Fruit fly (Drosophila melanogaster) whole organism, embryonic: ENCODE data around the gene CaMKI.

Experiments
- Atf6 ChIP-seq: fragments of 200-800 bp; sonication (Bioruptor generic); IDR thresholded peaks from 2 replicates; pipeline ENCODE4 v1.3.6; 2022; ENCODE audit warnings: missing biosample characterization, missing genetic modification characterization
- Bteb2 ChIP-seq: fragments of 200-800 bp; sonication (Bioruptor generic); optimal IDR thresholded peaks from 2 replicates; lab custom pipeline; 2016; ENCODE audit warnings: missing biosample characterization, missing genetic modification characterization
- CG11247 ChIP-seq: fragments of 200-800 bp; sonication (Bioruptor generic); IDR thresholded peaks from 2 replicates; pipeline ENCODE4 v1.3.6; 2022; ENCODE audit warnings: missing biosample characterization, missing genetic modification characterization
- CG13424 ChIP-seq: fragments of 200-800 bp; sonication (Bioruptor generic); optimal IDR thresholded peaks from 2 replicates; lab custom pipeline; 2019; ENCODE audit warnings: missing biosample characterization, mild to moderate bottlenecking, missing genetic modification characterization, moderate library complexity
- CG14441 ChIP-seq: fragments of 200-800 bp; sonication (Bioruptor generic); IDR thresholded peaks from 2 replicates; pipeline ENCODE4 v1.3.6; 2022; ENCODE audit warnings: missing biosample characterization, missing genetic modification characterization
- CG15011 ChIP-seq: fragments of 200-800 bp; sonication (Bioruptor generic); optimal IDR thresholded peaks from 3 replicates; lab custom pipeline; 2018; ENCODE audit warnings: missing biosample characterization, mild to moderate bottlenecking, missing genetic modification characterization
- CG15269 ChIP-seq: fragments of 200-800 bp; sonication (Bioruptor generic); optimal IDR thresholded peaks from 2 replicates; lab custom pipeline; 2018; ENCODE audit warnings: missing biosample characterization, mild to moderate bottlenecking, missing genetic modification characterization, moderate library complexity
- CG15601 ChIP-seq: fragments of 200-800 bp; sonication (Bioruptor generic); optimal IDR thresholded peaks from 3 replicates; lab custom pipeline; 2019; ENCODE audit warnings: missing biosample characterization, mild to moderate bottlenecking, missing genetic modification characterization, moderate library complexity
- CG1603 ChIP-seq: fragments of 200-800 bp; sonication (Bioruptor generic); optimal IDR thresholded peaks from 2 replicates; lab custom pipeline; 2019; ENCODE audit warnings: missing biosample characterization, mild to moderate bottlenecking, missing genetic modification characterization, moderate library complexity
- CG16815 ChIP-seq: fragments of 200-800 bp; sonication (Bioruptor generic); optimal IDR thresholded peaks from 3 replicates; lab custom pipeline; 2017; ENCODE audit warnings: missing biosample characterization, mild to moderate bottlenecking, missing genetic modification characterization
- CG17186 ChIP-seq: fragments of 200-800 bp; sonication (Bioruptor generic); optimal IDR thresholded peaks from 3 replicates; lab custom pipeline; 2017; ENCODE audit warnings: missing biosample characterization, missing genetic modification reagents, missing genetic modification characterization
- CG18011 ChIP-seq: fragments of 200-800 bp; sonication (Bioruptor generic); optimal IDR thresholded peaks from 2 replicates; lab custom pipeline; 2017; ENCODE audit warnings: missing biosample characterization, missing genetic modification characterization, mild to moderate bottlenecking, moderate library complexity, missing genotype
- CG1832 ChIP-seq: fragments of 200-800 bp; sonication (Bioruptor generic); optimal IDR thresholded peaks from 2 replicates; lab custom pipeline; 2017; ENCODE audit warnings: missing biosample characterization, mild to moderate bottlenecking, missing genetic modification characterization, inconsistent platforms
- CG18764 ChIP-seq: fragments of 200-800 bp; sonication (Bioruptor generic); optimal IDR thresholded peaks from 3 replicates; lab custom pipeline; 2016; ENCODE audit warnings: missing biosample characterization, missing genetic modification characterization
- CG34224 ChIP-seq: fragments of 200-800 bp; sonication (Bioruptor generic); IDR thresholded peaks from 3 replicates; pipeline ENCODE4 v1.3.6; 2022; ENCODE audit warnings: missing biosample characterization, missing genetic modification characterization; ENCODE audit not compliant: partially characterized antibody
- CG3838 ChIP-seq: fragments of 200-800 bp; sonication (Bioruptor generic); optimal IDR thresholded peaks from 3 replicates; lab custom pipeline; 2016; ENCODE audit warnings: missing biosample characterization, missing genetic modification characterization
- CG4617 ChIP-seq: fragments of 200-800 bp; sonication (Bioruptor generic); optimal IDR thresholded peaks from 3 replicates; lab custom pipeline; 2016; ENCODE audit warnings: missing biosample characterization, missing genetic modification characterization, borderline replicate concordance
- CG4707 ChIP-seq: fragments of 200-800 bp; sonication (Bioruptor generic); optimal IDR thresholded peaks from 2 replicates; lab custom pipeline; 2018; ENCODE audit warnings: missing biosample characterization, mild to moderate bottlenecking, missing genetic modification characterization, moderate library complexity
- CG5180 ChIP-seq: fragments of 200-800 bp; sonication (Bioruptor generic); optimal IDR thresholded peaks from 3 replicates; lab custom pipeline; 2017; ENCODE audit warnings: missing biosample characterization, missing genetic modification characterization, mild to moderate bottlenecking, moderate library complexity, missing genetic modification reagents
- CG6654 ChIP-seq: fragments of 200-800 bp; sonication (Bioruptor generic); optimal IDR thresholded peaks from 2 replicates; lab custom pipeline; 2017; ENCODE audit warnings: missing biosample characterization, mild to moderate bottlenecking, missing genetic modification characterization
- CG6813 ChIP-seq: fragments of 200-800 bp; sonication (Bioruptor generic); optimal IDR thresholded peaks from 2 replicates; lab custom pipeline; 2017; ENCODE audit warnings: missing biosample characterization, missing genetic modification characterization, mild to moderate bottlenecking, moderate library complexity, missing genetic modification reagents
- CG7839 ChIP-seq: fragments of 200-800 bp; sonication (Bioruptor generic); optimal IDR thresholded peaks from 3 replicates; lab custom pipeline; 2018; ENCODE audit warnings: missing biosample characterization, mild to moderate bottlenecking, missing genetic modification characterization, moderate library complexity
- CG8359 ChIP-seq: fragments of 200-800 bp; sonication (Bioruptor generic); optimal IDR thresholded peaks from 2 replicates; lab custom pipeline; 2017; ENCODE audit warnings: missing biosample characterization, mild to moderate bottlenecking, missing genetic modification characterization, borderline replicate concordance
- CG9727 ChIP-seq: fragments of 200-800 bp; sonication (Bioruptor generic); optimal IDR thresholded peaks from 3 replicates; lab custom pipeline; 2017; ENCODE audit warnings: missing biosample characterization, mild to moderate bottlenecking, missing genetic modification characterization
- Lhr ChIP-seq: fragments of 200-800 bp; sonication (Bioruptor generic); optimal IDR thresholded peaks from 3 replicates; lab custom pipeline; 2017; ENCODE audit warnings: mild to moderate bottlenecking, missing biosample characterization, missing genetic modification reagents, missing genetic modification characterization
- MBD-R2 ChIP-seq: fragments of 200-800 bp; sonication (Bioruptor generic); IDR thresholded peaks from 2 replicates; pipeline ENCODE4 v1.3.6; 2022; ENCODE audit warnings: missing biosample characterization, missing genetic modification characterization
- Mad ChIP-seq: fragments of 200-800 bp; sonication (Bioruptor generic); optimal IDR thresholded peaks from 2 replicates; lab custom pipeline; 2016; ENCODE audit warnings: missing biosample characterization, missing genetic modification characterization
- PHDP ChIP-seq: fragments of 200-800 bp; sonication (Bioruptor generic); optimal IDR thresholded peaks from 3 replicates; lab custom pipeline; 2018; ENCODE audit warnings: missing biosample characterization, mild to moderate bottlenecking, missing genetic modification characterization, moderate library complexity
- Ptx1 ChIP-seq: fragments of 200-800 bp; sonication (Bioruptor generic); IDR thresholded peaks from 2 replicates; pipeline ENCODE4 v1.3.6; 2022; ENCODE audit warnings: missing biosample characterization, missing genetic modification characterization
- Sox102F ChIP-seq: fragments of 200-800 bp; sonication (Bioruptor generic); optimal IDR thresholded peaks from 2 replicates; lab custom pipeline; 2018; ENCODE audit warnings: missing biosample characterization, mild to moderate bottlenecking, missing genetic modification characterization, moderate library complexity
- Spps ChIP-seq: fragments of 200-800 bp; sonication (Bioruptor generic); optimal IDR thresholded peaks from 2 replicates; lab custom pipeline; 2018; ENCODE audit warnings: missing biosample characterization, mild to moderate bottlenecking, missing genetic modification characterization
- Usf ChIP-seq: fragments of 200-800 bp; sonication (Bioruptor generic); optimal IDR thresholded peaks from 2 replicates; lab custom pipeline; 2017; ENCODE audit warnings: missing genotype, missing biosample characterization, missing genetic modification characterization
- ash1 ChIP-seq: fragments of 200-800 bp; sonication (Bioruptor generic); optimal IDR thresholded peaks from 2 replicates; lab custom pipeline; 2018; ENCODE audit warnings: missing biosample characterization, mild to moderate bottlenecking, missing genetic modification characterization
- bab2 ChIP-seq: fragments of 200-800 bp; sonication (Bioruptor generic); optimal IDR thresholded peaks from 2 replicates; lab custom pipeline; 2016; ENCODE audit warnings: missing biosample characterization, missing genetic modification characterization
- en ChIP-seq: fragments of 200-800 bp; sonication (Bioruptor generic); optimal IDR thresholded peaks from 2 replicates; lab custom pipeline; 2016; ENCODE audit warnings: missing biosample characterization, missing genetic modification characterization
- fd96Cb ChIP-seq: fragments of 200-800 bp; sonication (Bioruptor generic); optimal IDR thresholded peaks from 2 replicates; lab custom pipeline; 2018; ENCODE audit warnings: missing biosample characterization, mild to moderate bottlenecking, missing genetic modification characterization, moderate library complexity
- gcm2 ChIP-seq: fragments of 200-800 bp; sonication (Bioruptor generic); optimal IDR thresholded peaks from 2 replicates; lab custom pipeline; 2016; ENCODE audit warnings: missing biosample characterization, missing genetic modification characterization
- hbn ChIP-seq: fragments of 200-800 bp; sonication (Bioruptor generic); IDR thresholded peaks from 2 replicates; pipeline ENCODE4 v1.3.6; 2022; ENCODE audit warnings: missing biosample characterization, missing genetic modification characterization; ENCODE audit not compliant: partially characterized antibody
- ind ChIP-seq: fragments of 200-800 bp; sonication (Bioruptor generic); optimal IDR thresholded peaks from 3 replicates; lab custom pipeline; 2016; ENCODE audit warnings: missing biosample characterization, missing genetic modification characterization
- insv ChIP-seq, 2 experiments: fragments of 200-800 bp; sonication (Bioruptor generic); optimal IDR thresholded peaks; 3 replicates each; lab custom pipeline; 2016 to 2018; ENCODE audit warnings: missing biosample characterization in 2 of 2, missing genetic modification characterization in 2 of 2
- lola ChIP-seq, 3 experiments: fragments of >200 bp in 2 of 3; fragments of 200-800 bp in 1 of 3; sonication (Bioruptor generic) in 1 of 3; optimal IDR thresholded peaks; 2 replicates each; lab custom pipeline; 2017 to 2019; ENCODE audit warnings: missing biosample characterization in 3 of 3, missing genetic modification characterization in 3 of 3, mild to moderate bottlenecking in 1 of 3, moderate library complexity in 1 of 3
- mam ChIP-seq: fragments of 200-800 bp; sonication (Bioruptor generic); optimal IDR thresholded peaks from 3 replicates; lab custom pipeline; 2016; ENCODE audit warnings: missing biosample characterization, missing genetic modification characterization
- mirr ChIP-seq: fragments of 200-800 bp; sonication (Bioruptor generic); optimal IDR thresholded peaks from 3 replicates; lab custom pipeline; 2018; ENCODE audit warnings: missing biosample characterization, mild to moderate bottlenecking, missing genetic modification characterization
- nerfin-1 ChIP-seq: fragments of 200-800 bp; sonication (Bioruptor generic); optimal IDR thresholded peaks from 3 replicates; lab custom pipeline; 2019; ENCODE audit warnings: missing biosample characterization, mild to moderate bottlenecking, missing genetic modification characterization, moderate library complexity
- nmo ChIP-seq: fragments of 200-800 bp; sonication (Bioruptor generic); optimal IDR thresholded peaks from 2 replicates; lab custom pipeline; 2018; ENCODE audit warnings: missing biosample characterization, mild to moderate bottlenecking, missing genetic modification characterization, moderate library complexity
- otp ChIP-seq: fragments of 200-800 bp; sonication (Bioruptor generic); IDR thresholded peaks from 3 replicates; pipeline ENCODE4, ENCODE4 v1.3.6; 2022; ENCODE audit warnings: missing biosample characterization, missing genetic modification characterization
- schlank ChIP-seq: fragments of 200-800 bp; sonication (Bioruptor generic); optimal IDR thresholded peaks from 2 replicates; lab custom pipeline; 2018; ENCODE audit warnings: missing biosample characterization, mild to moderate bottlenecking, missing genetic modification characterization
- sima ChIP-seq: fragments of 200-800 bp; sonication (Bioruptor generic); optimal IDR thresholded peaks from 2 replicates; lab custom pipeline; 2016; ENCODE audit warnings: missing biosample characterization, missing genetic modification characterization
- stwl ChIP-seq: fragments of 200-800 bp; sonication (Bioruptor generic); optimal IDR thresholded peaks from 3 replicates; lab custom pipeline; 2018; ENCODE audit warnings: missing biosample characterization, mild to moderate bottlenecking, missing genetic modification characterization, moderate library complexity
- tio ChIP-seq: fragments of 200-800 bp; sonication (Bioruptor generic); optimal IDR thresholded peaks from 2 replicates; lab custom pipeline; 2017; ENCODE audit warnings: missing biosample characterization, missing genetic modification characterization, inconsistent platforms

Gene CaMKI

DNA sequence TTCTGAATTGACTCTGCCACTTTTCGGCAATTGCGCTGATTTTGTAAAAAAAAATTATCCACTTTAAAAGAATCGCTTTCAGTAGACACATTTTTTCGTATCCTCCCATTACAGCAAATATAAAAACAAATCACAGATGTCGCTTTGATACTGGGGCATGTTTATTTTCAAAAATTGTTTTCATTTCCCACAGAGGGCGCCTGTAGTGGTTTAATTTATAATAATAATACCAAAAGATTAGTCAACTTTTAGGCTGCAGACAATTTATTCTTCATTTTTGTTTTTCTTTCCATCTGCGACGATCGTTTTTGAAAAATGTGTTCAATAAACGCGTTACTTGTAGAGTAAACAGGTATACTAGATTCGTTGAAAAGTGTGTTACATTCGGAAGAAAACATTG is 38.5 kb upstream of the CaMKI start:
- peak; percentile 47 for TF ChIP-seq CG1603 (tag; lab: Kevin White, UChicago)
- no peak for TF ChIP-seq nmo (GFP tag; lab: Kevin White, UChicago)
- TF ChIP-seq CG7839 (tag; lab: Kevin White, UChicago): peak; percentile 45
- no peak for TF ChIP-seq CG16815 (GFP tag; lab: Kevin White, UChicago)
- TF ChIP-seq CG13424 (tag; lab: Kevin White, UChicago): peak; percentile 24
- peak; percentile 32 for TF ChIP-seq bab2 (GFP tag; lab: Kevin White, UChicago)
- peak in 1 of 2 experiments; percentile 63 for TF ChIP-seq insv (GFP tag; optimal IDR thresholded peaks at IDR 0.05; lab: Kevin White, UChicago)
- no peak for TF ChIP-seq CG34224 (GFP tag; lab: Robert Waterston, UW)
- TF ChIP-seq Usf: no peak
- no peak for TF ChIP-seq schlank (tag; lab: Kevin White, UChicago)
- TF ChIP-seq tio (GFP tag; lab: Kevin White, UChicago): no peak
- peak; percentile 12 for TF ChIP-seq mam
- TF ChIP-seq CG18764 (GFP tag; lab: Kevin White, UChicago): no peak
- TF ChIP-seq Ptx1 (GFP tag; lab: Robert Waterston, UW): no peak
- TF ChIP-seq CG9727 (GFP tag; lab: Kevin White, UChicago): no peak
- no peak for TF ChIP-seq CG6813
- TF ChIP-seq otp (GFP tag; lab: Robert Waterston, UW): no peak
- no peak for TF ChIP-seq Spps
- 0 out of 2 replicates have a peak, but pooled peaks have one; percentile 56 for TF ChIP-seq CG11247
- peak; percentile 33 for TF ChIP-seq CG4707 (GFP tag; lab: Kevin White, UChicago)
- peak; percentile 56 for TF ChIP-seq Lhr (GFP tag; lab: Kevin White, UChicago)
- no peak for TF ChIP-seq mirr
- peak; percentile 22 for TF ChIP-seq ind (GFP tag; lab: Kevin White, UChicago)
- no peak for TF ChIP-seq ash1 (GFP tag; lab: Kevin White, UChicago)
- no peak for TF ChIP-seq Mad (GFP tag; lab: Kevin White, UChicago)
- TF ChIP-seq Atf6 (GFP tag; lab: Robert Waterston, UW): no peak
- TF ChIP-seq CG15011 (GFP tag; lab: Kevin White, UChicago): no peak
- no peak for TF ChIP-seq CG5180 (GFP tag; lab: Kevin White, UChicago)
- no peak for TF ChIP-seq MBD-R2 (GFP tag; lab: Robert Waterston, UW)
- TF ChIP-seq CG15269 (tag; lab: Kevin White, UChicago): peak; percentile 39
- TF ChIP-seq CG1832 (GFP tag; lab: Kevin White, UChicago): no peak
- no peak for TF ChIP-seq CG6654 (GFP tag; lab: Kevin White, UChicago)
- TF ChIP-seq CG4617 (GFP tag; lab: Kevin White, UChicago): no peak
- no peak for TF ChIP-seq stwl (tag; lab: Kevin White, UChicago)
- peak in 1 of 3 experiments; percentile 9 for TF ChIP-seq lola (GFP tag; optimal IDR thresholded peaks at IDR 0.05; lab: Kevin White, UChicago)
- no peak for TF ChIP-seq CG8359 (GFP tag; lab: Kevin White, UChicago)
- TF ChIP-seq fd96Cb (tag; lab: Kevin White, UChicago): no peak
- no peak for TF ChIP-seq CG18011 (GFP tag; lab: Kevin White, UChicago)
- TF ChIP-seq Bteb2 (GFP tag; lab: Kevin White, UChicago): no peak
- no peak for TF ChIP-seq CG3838
- no peak for TF ChIP-seq gcm2 (GFP tag; lab: Kevin White, UChicago)
- TF ChIP-seq en (GFP tag; lab: Kevin White, UChicago): peak; percentile 3
- peak; percentile 93 for TF ChIP-seq CG15601 (tag; lab: Kevin White, UChicago)
- TF ChIP-seq hbn: no peak
- TF ChIP-seq sima (GFP tag; lab: Kevin White, UChicago): no peak
- TF ChIP-seq Sox102F (GFP tag; lab: Kevin White, UChicago): no peak
- no peak for TF ChIP-seq nerfin-1 (tag; lab: Kevin White, UChicago)
- TF ChIP-seq PHDP (tag; lab: Kevin White, UChicago): peak; percentile 28
- TF ChIP-seq CG17186 (GFP tag; lab: Kevin White, UChicago): no peak
- TF ChIP-seq CG14441: no peak
